Fruit fly (Drosophila melanogaster): ENCODE measurements around the gene CG10301.

- TF ChIP-seq pan (optimal IDR thresholded peaks at IDR 0.05) (no peak), Dif (GFP tag; optimal IDR thresholded peaks at IDR 0.05; ENCODE audit: partially characterized antibody) (no peak), fru (GFP tag; optimal IDR thresholded peaks at IDR 0.05) (no peak)
Observed at dm6 chr3R:23711195-23711594, 1.2 kb downstream of the CG10301 start, which contains the start of gene CG10300.
